Worm (Caenorhabditis elegans) whole organism, mixed stage, embryonic: ENCODE results near the gene C53A5.11.
A peak's percentile ranks its signal among the peaks of the same experiment; 100 is the strongest.

ENCODE experiments used
- M03D4.4 ChIP-seq: sonication (generic microtip); optimal IDR thresholded peaks from 2 replicates; lab custom pipeline; 2017; ENCODE audit warnings: mild to moderate bottlenecking, missing genetic modification characterization, missing compliant biosample characterization
- bed-3 ChIP-seq: fragments of 200-800 bp; sonication (Bioruptor generic); optimal IDR thresholded peaks from 3 replicates; lab custom pipeline; 2018; ENCODE audit warnings: mild to moderate bottlenecking, missing genetic modification characterization, moderate library complexity, missing compliant biosample characterization
- blmp-1 ChIP-seq: fragments of 150-350 bp; optimal IDR thresholded peaks from 2 replicates; lab custom pipeline; 2014; ENCODE audit warnings: missing biosample characterization, missing genetic modification characterization
- ceh-39 ChIP-seq: fragments of 150-350 bp; optimal IDR thresholded peaks from 2 replicates; lab custom pipeline; 2014; ENCODE audit warnings: missing biosample characterization, missing genetic modification characterization
- ceh-43 ChIP-seq: fragments of 200-800 bp; sonication (Bioruptor generic); optimal IDR thresholded peaks from 2 replicates; lab custom pipeline; 2018; ENCODE audit warnings: mild to moderate bottlenecking, missing genetic modification characterization, moderate library complexity, missing compliant biosample characterization
- ceh-83 ChIP-seq: fragments of 200-800 bp; sonication (Bioruptor generic); optimal IDR thresholded peaks from 2 replicates; lab custom pipeline; 2018; ENCODE audit warnings: mild to moderate bottlenecking, missing genetic modification characterization, missing compliant biosample characterization
- ces-1 ChIP-seq: fragments of 150-350 bp; optimal IDR thresholded peaks from 2 replicates; lab custom pipeline; 2014; ENCODE audit warnings: missing biosample characterization, missing genetic modification reagents, missing genetic modification characterization
- cnd-1 ChIP-seq: fragments of 200-800 bp; sonication (Bioruptor generic); optimal IDR thresholded peaks from 2 replicates; lab custom pipeline; 2018; ENCODE audit warnings: mild to moderate bottlenecking, missing genetic modification characterization, missing compliant biosample characterization
- drap-1 ChIP-seq: fragments of 200-800 bp; sonication (Bioruptor generic); optimal IDR thresholded peaks from 3 replicates; lab custom pipeline; 2018; ENCODE audit warnings: mild to moderate bottlenecking, missing genetic modification characterization, missing compliant biosample characterization
- elt-1 ChIP-seq: sonication (generic microtip); optimal IDR thresholded peaks from 2 replicates; lab custom pipeline; 2017; ENCODE audit warnings: missing genetic modification characterization, mild to moderate bottlenecking, missing compliant biosample characterization, antibody characterized with exemption, moderate library complexity, borderline replicate concordance; ENCODE audit not compliant: insufficient read depth
- elt-3 ChIP-seq: fragments of 150-350 bp; optimal IDR thresholded peaks from 2 replicates; lab custom pipeline; 2014; ENCODE audit warnings: missing biosample characterization, missing genetic modification characterization
- flh-1 ChIP-seq: fragments of 200-800 bp; sonication (Bioruptor generic); optimal IDR thresholded peaks from 2 replicates; lab custom pipeline; 2018; ENCODE audit warnings: mild to moderate bottlenecking, missing genetic modification characterization, moderate library complexity, missing compliant biosample characterization
- ham-2 ChIP-seq: fragments of 200-800 bp; sonication (Bioruptor generic); optimal IDR thresholded peaks from 2 replicates; lab custom pipeline; 2018; ENCODE audit warnings: mild to moderate bottlenecking, missing genetic modification characterization, missing compliant biosample characterization
- hlh-1 ChIP-seq: fragments of 150-350 bp; optimal IDR thresholded peaks from 2 replicates; lab custom pipeline; 2014; ENCODE audit warnings: missing biosample characterization, missing genetic modification reagents, missing genetic modification characterization
- lin-13 ChIP-seq: fragments of 150-350 bp; optimal IDR thresholded peaks from 2 replicates; lab custom pipeline; 2014; ENCODE audit warnings: missing biosample characterization, missing genetic modification characterization
- lin-32 ChIP-seq: fragments of 200-800 bp; sonication (Bioruptor generic); optimal IDR thresholded peaks from 2 replicates; lab custom pipeline; 2018; ENCODE audit warnings: mild to moderate bottlenecking, missing genetic modification characterization, missing compliant biosample characterization
- lsy-2 ChIP-seq: fragments of 150-350 bp; optimal IDR thresholded peaks from 2 replicates; lab custom pipeline; 2014; ENCODE audit warnings: missing biosample characterization, missing genetic modification characterization
- mab-5 ChIP-seq: fragments of 150-350 bp; optimal IDR thresholded peaks from 2 replicates; lab custom pipeline; 2014; ENCODE audit warnings: missing biosample characterization, missing genetic modification characterization
- mep-1 ChIP-seq: fragments of 150-350 bp; optimal IDR thresholded peaks from 2 replicates; lab custom pipeline; 2017; ENCODE audit warnings: missing biosample characterization, missing genetic modification reagents, missing genetic modification characterization, inconsistent platforms
- mls-2 ChIP-seq: sonication (generic microtip); optimal IDR thresholded peaks from 2 replicates; lab custom pipeline; 2016; ENCODE audit warnings: mild to moderate bottlenecking, missing genetic modification characterization, moderate library complexity, missing compliant biosample characterization
- nhr-12 ChIP-seq: fragments of 150-350 bp; optimal IDR thresholded peaks from 2 replicates; lab custom pipeline; 2014; ENCODE audit warnings: missing biosample characterization, missing genetic modification characterization
- nhr-2 ChIP-seq: fragments of 150-350 bp; optimal IDR thresholded peaks from 2 replicates; lab custom pipeline; 2014; ENCODE audit warnings: missing biosample characterization, missing genetic modification characterization
- nhr-237 ChIP-seq: fragments of 150-350 bp; optimal IDR thresholded peaks from 2 replicates; lab custom pipeline; 2014; ENCODE audit warnings: missing biosample characterization, missing genetic modification characterization
- nhr-28 ChIP-seq: fragments of 150-350 bp; optimal IDR thresholded peaks from 2 replicates; lab custom pipeline; 2014; ENCODE audit warnings: missing biosample characterization, missing genetic modification characterization
- nhr-76 ChIP-seq: sonication (generic microtip); optimal IDR thresholded peaks from 2 replicates; lab custom pipeline; 2017; ENCODE audit warnings: missing biosample characterization, missing genetic modification characterization
- pha-4 ChIP-seq: fragments of 150-350 bp; optimal IDR thresholded peaks from 2 replicates; lab custom pipeline; 2018; ENCODE audit warnings: missing biosample characterization, missing genetic modification reagents, missing genetic modification characterization
- sem-2 ChIP-seq: fragments of 200-800 bp; sonication (Bioruptor generic); optimal IDR thresholded peaks from 2 replicates; lab custom pipeline; 2018; ENCODE audit warnings: mild to moderate bottlenecking, missing genetic modification characterization, missing compliant biosample characterization
- snpc-4 ChIP-seq: fragments of 150-350 bp; optimal IDR thresholded peaks from 2 replicates; lab custom pipeline; 2014; ENCODE audit warnings: missing biosample characterization, missing genetic modification characterization
- sptf-1 ChIP-seq: sonication (generic microtip); optimal IDR thresholded peaks from 2 replicates; lab custom pipeline; 2017; ENCODE audit warnings: mild to moderate bottlenecking, missing genetic modification characterization, moderate library complexity, missing compliant biosample characterization
- tbx-8 ChIP-seq: fragments of 200-800 bp; sonication (Bioruptor generic); optimal IDR thresholded peaks from 2 replicates; lab custom pipeline; 2018; ENCODE audit warnings: mild to moderate bottlenecking, missing genetic modification characterization, moderate library complexity, missing compliant biosample characterization
- unc-120 ChIP-seq: sonication (generic microtip); optimal IDR thresholded peaks from 2 replicates; lab custom pipeline; 2017; ENCODE audit warnings: missing genetic modification characterization, missing compliant biosample characterization; ENCODE audit not compliant: poor library complexity, severe bottlenecking
- unc-39 ChIP-seq: fragments of 150-350 bp; optimal IDR thresholded peaks from 2 replicates; lab custom pipeline; 2014; ENCODE audit warnings: missing biosample characterization, missing genetic modification characterization
- unc-62 ChIP-seq: fragments of 150-350 bp; optimal IDR thresholded peaks from 2 replicates; lab custom pipeline; 2014; ENCODE audit warnings: missing biosample characterization, missing genetic modification reagents, missing genetic modification characterization
- zip-8 ChIP-seq: fragments of 150-350 bp; optimal IDR thresholded peaks from 2 replicates; lab custom pipeline; 2014; ENCODE audit warnings: missing biosample characterization, missing genetic modification characterization
- ztf-11 ChIP-seq: fragments of 150-350 bp; optimal IDR thresholded peaks from 2 replicates; lab custom pipeline; 2014; ENCODE audit warnings: missing biosample characterization, missing genetic modification characterization

The C53A5.11 gene

ce11 chrV:14523105-14523504 lies 39.6 kb upstream of the C53A5.11 start, which contains the start of gene C53A5.2:
TSS of gene C53A5.2 (minus strand) at chrV:14523205.
- TF ChIP-seq ztf-11 (no peak), ceh-83 (GFP tag; lab: Kevin White, UChicago) (no peak), tbx-8 (GFP tag; lab: Kevin White, UChicago) (no peak), pha-4 (tag; lab: Kevin White, UChicago) (no peak), mab-5 (tag; lab: Kevin White, UChicago) (no peak), nhr-12 (no peak), sem-2 (GFP tag; lab: Kevin White, UChicago) (no peak)

- no peak for TF ChIP-seq nhr-12
- TF ChIP-seq sptf-1 (tag; lab: Kevin White, UChicago), result peak; percentile 58
- TF ChIP-seq unc-120 (tag; lab: Kevin White, UChicago), result peak; percentile 37
- TF ChIP-seq elt-1 (tag; lab: Kevin White, UChicago), result peak; percentile 14
- TF ChIP-seq tbx-8 (GFP tag; lab: Kevin White, UChicago), result peak; percentile 20
- TF ChIP-seq nhr-28 (tag; lab: Kevin White, UChicago), result no peak
- TF ChIP-seq mep-1 (tag; lab: Kevin White, UChicago), result peak; percentile 19
- TF ChIP-seq ceh-43 (GFP tag; lab: Kevin White, UChicago), result peak; percentile 52
- no peak for TF ChIP-seq pha-4 (tag; lab: Kevin White, UChicago)
- no peak for TF ChIP-seq mls-2 (tag; lab: Kevin White, UChicago)
- no peak for TF ChIP-seq nhr-76 (tag; lab: Kevin White, UChicago)
- TF ChIP-seq drap-1, result peak; percentile 73
- TF ChIP-seq cnd-1 (tag; lab: Kevin White, UChicago), result peak; percentile 28
- TF ChIP-seq unc-62 (GFP tag; lab: Kevin White, UChicago), result no peak
- no peak for TF ChIP-seq nhr-2
- TF ChIP-seq ces-1 (GFP tag; lab: Kevin White, UChicago), result no peak
- no peak for TF ChIP-seq elt-3 (tag; lab: Kevin White, UChicago)
- TF ChIP-seq bed-3, result no peak
- TF ChIP-seq lin-32, result no peak
- TF ChIP-seq unc-39, result no peak
- TF ChIP-seq ceh-39 (tag; lab: Kevin White, UChicago), result no peak
- TF ChIP-seq mab-5 (tag; lab: Kevin White, UChicago), result no peak
- TF ChIP-seq blmp-1 (tag; lab: Kevin White, UChicago), result peak; percentile 1
- TF ChIP-seq flh-1, result peak; percentile 1
- no peak for TF ChIP-seq ztf-11
- no peak for TF ChIP-seq ham-2 (GFP tag; lab: Kevin White, UChicago)
- no peak for TF ChIP-seq nhr-237 (tag; lab: Kevin White, UChicago)
- peak; percentile 63 for TF ChIP-seq M03D4.4 (tag; lab: Kevin White, UChicago)
- no peak for TF ChIP-seq zip-8 (tag; lab: Kevin White, UChicago)
- no peak for TF ChIP-seq ceh-83 (GFP tag; lab: Kevin White, UChicago)
- TF ChIP-seq hlh-1 (tag; lab: Kevin White, UChicago), result peak; percentile 23
- peak; percentile 58 for TF ChIP-seq lsy-2 (tag; lab: Kevin White, UChicago)
- no peak for TF ChIP-seq snpc-4
- TF ChIP-seq lin-13 (tag; lab: Kevin White, UChicago), result no peak
- no peak for TF ChIP-seq sem-2 (GFP tag; lab: Kevin White, UChicago)
- TF ChIP-seq, all 35 proteins: peak for 13
Observed at ce11 chrV:14523788-14524582, 38.7 kb upstream of the C53A5.11 start, which contains the start of gene ril-1. TSS of gene ril-1 (minus strand) at chrV:14524129.

- TF ChIP-seq ceh-39 (tag; lab: Kevin White, UChicago) (no peak), hlh-1 (tag; lab: Kevin White, UChicago) (no peak), lin-13 (tag; lab: Kevin White, UChicago) (no peak), bed-3 (no peak), mab-5 (tag; lab: Kevin White, UChicago) (no peak), nhr-237 (tag; lab: Kevin White, UChicago) (no peak), sptf-1 (tag; lab: Kevin White, UChicago) (no peak), elt-3 (tag; lab: Kevin White, UChicago) (no peak), pha-4 (tag; lab: Kevin White, UChicago) (no peak), ceh-83 (GFP tag; lab: Kevin White, UChicago) (no peak), nhr-76 (tag; lab: Kevin White, UChicago) (no peak)
- TF ChIP-seq, all 35 proteins: peak for 0
Observed at ce11 chrV:14525089-14525488, 37.6 kb upstream of the C53A5.11 start, which contains the start of gene hda-1. TSS of gene hda-1 (plus strand) at chrV:14525389.
